Fruit fly (Drosophila melanogaster): ENCODE results near the gene CG6276.
A peak's percentile ranks its signal among the peaks of the same experiment; 100 is the strongest.

Gene CG6276

dm6 chr3R:15350993-15351426 lies 31.1 kb upstream of the CG6276 start, which contains the start of the genes Trs33 and Tmtc4 (continued):
- TF ChIP-seq CG16863 (GFP tag; optimal IDR thresholded peaks at IDR 0.05) = no peak
- peak; percentile 3 for TF ChIP-seq NfI (GFP tag; optimal IDR thresholded peaks at IDR 0.05)
- peak; percentile 56 for TF ChIP-seq CG2120 (GFP tag; optimal IDR thresholded peaks at IDR 0.05)
- TF ChIP-seq wek (GFP tag; optimal IDR thresholded peaks at IDR 0.05) = peak; percentile 23
- peak; percentile 6 for TF ChIP-seq CG11723 (GFP tag; optimal IDR thresholded peaks at IDR 0.05)
- TF ChIP-seq slou (GFP tag; optimal IDR thresholded peaks at IDR 0.05) = no peak
- no peak for TF ChIP-seq shn (GFP tag; optimal IDR thresholded peaks at IDR 0.05)
- TF ChIP-seq CG1602 (GFP tag; optimal IDR thresholded peaks at IDR 0.05) = peak; percentile 15
- TF ChIP-seq pita (GFP tag; optimal IDR thresholded peaks at IDR 0.05) = no peak
- TF ChIP-seq nerfin-2 (GFP tag; IDR thresholded peaks at IDR 0.05; ENCODE audit: partially characterized antibody) = no peak
- no peak for TF ChIP-seq Ssrp (tag; optimal IDR thresholded peaks at IDR 0.05)
- TF ChIP-seq CG4820 (GFP tag; optimal IDR thresholded peaks at IDR 0.05) = no peak
- no peak for TF ChIP-seq MTF-1 (GFP tag; optimal IDR thresholded peaks at IDR 0.05; ENCODE audit: borderline replicate concordance)
- TF ChIP-seq esg (GFP tag; conservative IDR thresholded peaks at IDR 0.05) = no peak
- peak; percentile 19; the same call in 1 of the 2 replicates for TF ChIP-seq CG32532 (GFP tag; IDR thresholded peaks at IDR 0.05)
- TF ChIP-seq Mes4 (GFP tag; optimal IDR thresholded peaks at IDR 0.05) = no peak
- TF ChIP-seq ind (GFP tag; optimal IDR thresholded peaks at IDR 0.05) = peak; percentile 50
- TF ChIP-seq cwo (GFP tag; optimal IDR thresholded peaks at IDR 0.05) = no peak
- peak; percentile 27 for TF ChIP-seq Xbp1 (GFP tag; optimal IDR thresholded peaks at IDR 0.05)
- TF ChIP-seq CG15073 (GFP tag; optimal IDR thresholded peaks at IDR 0.05) = no peak
- TF ChIP-seq CG6254 (GFP tag; optimal IDR thresholded peaks at IDR 0.05) = no peak
- TF ChIP-seq CG17568 (GFP tag; optimal IDR thresholded peaks at IDR 0.05) = no peak
- TF ChIP-seq fru (optimal IDR thresholded peaks at IDR 0.05) = no peak
- TF ChIP-seq klu (GFP tag; IDR thresholded peaks at IDR 0.05) = peak; percentile 28; the same call in 1 of the 2 replicates
- no peak for TF ChIP-seq Hr39 (optimal IDR thresholded peaks at IDR 0.05)
- TF ChIP-seq Vsx1 (GFP tag; optimal IDR thresholded peaks at IDR 0.05) = no peak
- no peak for TF ChIP-seq NFAT (GFP tag; IDR thresholded peaks at IDR 0.05)
- no peak for TF ChIP-seq mam (GFP tag; optimal IDR thresholded peaks at IDR 0.05)
- TF ChIP-seq Myb (GFP tag; optimal IDR thresholded peaks at IDR 0.05) = no peak
- TF ChIP-seq danr (GFP tag; IDR thresholded peaks at IDR 0.05) = no peak
- no peak for TF ChIP-seq CG16813 (GFP tag; IDR thresholded peaks at IDR 0.05; ENCODE audit: partially characterized antibody)
- TF ChIP-seq ro (GFP tag; IDR thresholded peaks at IDR 0.05) = no peak
- no peak for TF ChIP-seq mld (GFP tag; IDR thresholded peaks at IDR 0.05; ENCODE audit: partially characterized antibody)
- no peak for TF ChIP-seq CG7963 (GFP tag; IDR thresholded peaks at IDR 0.05; ENCODE audit: partially characterized antibody)
- peak; percentile 61 for TF ChIP-seq B-H2 (GFP tag; optimal IDR thresholded peaks at IDR 0.05)
- TF ChIP-seq CG9437 (GFP tag; optimal IDR thresholded peaks at IDR 0.05) = no peak
- peak; percentile 29 for TF ChIP-seq CG4328 (GFP tag; optimal IDR thresholded peaks at IDR 0.05)
- no peak for TF ChIP-seq CG8478 (optimal IDR thresholded peaks at IDR 0.05)
- TF ChIP-seq CG32772 (GFP tag; IDR thresholded peaks at IDR 0.05) = no peak
- TF ChIP-seq lbe (GFP tag; optimal IDR thresholded peaks at IDR 0.05) = peak; percentile 55
- TF ChIP-seq CG11247 (GFP tag; IDR thresholded peaks at IDR 0.05) = peak; percentile 31; the same call in 1 of the 2 replicates
- no peak for TF ChIP-seq CG10366 (GFP tag; IDR thresholded peaks at IDR 0.05)
- TF ChIP-seq CG17361 (GFP tag; IDR thresholded peaks at IDR 0.05) = peak; percentile 57; the same call in 2 of the 3 replicates
- peak; percentile 32 for TF ChIP-seq Fer3 (tag; optimal IDR thresholded peaks at IDR 0.05)
- no peak for TF ChIP-seq seq (GFP tag; IDR thresholded peaks at IDR 0.05)
- no peak for TF ChIP-seq CG6854 (GFP tag; optimal IDR thresholded peaks at IDR 0.05)
- TF ChIP-seq CG10565 (GFP tag; optimal IDR thresholded peaks at IDR 0.05) = no peak
- no peak for TF ChIP-seq CG10959 (GFP tag; IDR thresholded peaks at IDR 0.05)
- TF ChIP-seq CG12659 (GFP tag; optimal IDR thresholded peaks at IDR 0.05) = peak; percentile 61
- no peak for TF ChIP-seq Optix (GFP tag; IDR thresholded peaks at IDR 0.05)
- TF ChIP-seq croc (GFP tag; conservative IDR thresholded peaks at IDR 0.05) = no peak
- peak; percentile 22; the same call in 1 of the 2 replicates for TF ChIP-seq CG32767 (GFP tag; IDR thresholded peaks at IDR 0.05)

Data from whole organism, embryonic.